Worm (Caenorhabditis elegans): Measurements from ENCODE around the gene nhr-178.

- TF ChIP-seq egl-43 (GFP tag; IDR thresholded peaks at IDR 0.05), result no peak
- TF ChIP-seq F49E8.2 (tag; optimal IDR thresholded peaks at IDR 0.05; ENCODE audit: borderline replicate concordance), result no peak
- no peak for TF ChIP-seq zip-2 (tag; optimal IDR thresholded peaks at IDR 0.05)
- no peak for TF ChIP-seq R02D3.7 (tag; optimal IDR thresholded peaks at IDR 0.05)
- no peak for TF ChIP-seq nhr-77 (tag; optimal IDR thresholded peaks at IDR 0.05)
- no peak for TF ChIP-seq hif-1 (tag; optimal IDR thresholded peaks at IDR 0.05)
- TF ChIP-seq ztf-7 (tag; optimal IDR thresholded peaks at IDR 0.05), result no peak
These were observed 30.6 kb downstream of the nhr-178 start for ce11 chrV:1577092-1577709.

All from whole organism, L4 larva.